Worm (Caenorhabditis elegans): ENCODE data around the gene mec-2.

mec-2 gene

DNA sequence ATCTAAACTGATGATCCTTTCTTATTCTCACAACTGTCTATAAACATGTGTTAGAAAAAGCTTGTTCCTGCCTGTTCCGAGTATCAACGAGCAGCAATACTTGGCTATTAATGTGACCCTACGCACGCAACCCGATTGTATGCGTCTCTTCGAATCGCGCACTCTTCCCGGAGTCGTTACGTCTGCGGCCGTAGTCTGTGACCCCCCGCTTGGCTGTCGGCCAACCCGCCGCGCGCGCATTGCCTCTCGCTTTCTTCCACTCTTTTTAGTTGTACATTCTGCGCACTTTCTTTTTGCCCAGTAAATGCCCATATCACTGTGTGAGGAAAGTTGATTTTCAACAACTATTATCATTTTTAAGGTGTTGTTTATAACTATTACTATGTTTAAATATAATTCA is 24.3 kb downstream of the mec-2 start (continued):
- no peak for TF ChIP-seq elt-4 (tag; optimal IDR thresholded peaks at IDR 0.05)
- no peak for TF ChIP-seq ceh-6 (GFP tag; optimal IDR thresholded peaks at IDR 0.05)
- no peak for TF ChIP-seq ahr-1 (tag; optimal IDR thresholded peaks at IDR 0.05)
- TF ChIP-seq ceh-2 (tag; optimal IDR thresholded peaks at IDR 0.05): peak; percentile 61
- TF ChIP-seq pqm-1 (tag; optimal IDR thresholded peaks at IDR 0.05): no peak
- no peak for TF ChIP-seq lim-6 (tag; optimal IDR thresholded peaks at IDR 0.05)
- no peak for TF ChIP-seq ceh-30 (tag; optimal IDR thresholded peaks at IDR 0.05)
- TF ChIP-seq hlh-8 (tag; optimal IDR thresholded peaks at IDR 0.05): no peak
- no peak for TF ChIP-seq ceh-45 (GFP tag; IDR thresholded peaks at IDR 0.05)
- TF ChIP-seq ceh-18 (tag; optimal IDR thresholded peaks at IDR 0.05): peak; percentile 49
- peak; percentile 31 for TF ChIP-seq elt-2 (tag; optimal IDR thresholded peaks at IDR 0.05)
- TF ChIP-seq ceh-19 (GFP tag; optimal IDR thresholded peaks at IDR 0.05): peak; percentile 35
- TF ChIP-seq pax-1 (tag; optimal IDR thresholded peaks at IDR 0.05): peak; percentile 12
- TF ChIP-seq syd-9 (tag; optimal IDR thresholded peaks at IDR 0.05): peak; percentile 53
- TF ChIP-seq C38D4.7 (GFP tag; optimal IDR thresholded peaks at IDR 0.05): no peak
- peak; percentile 48 for TF ChIP-seq unc-42 (tag; optimal IDR thresholded peaks at IDR 0.05)
- no peak for TF ChIP-seq ttx-3 (tag; optimal IDR thresholded peaks at IDR 0.05)
- peak; percentile 40 for TF ChIP-seq hlh-6 (tag; optimal IDR thresholded peaks at IDR 0.05)
- TF ChIP-seq pha-2 (tag; optimal IDR thresholded peaks at IDR 0.05): peak; percentile 28
- no peak for TF ChIP-seq ceh-9 (tag; optimal IDR thresholded peaks at IDR 0.05)

DNA sequence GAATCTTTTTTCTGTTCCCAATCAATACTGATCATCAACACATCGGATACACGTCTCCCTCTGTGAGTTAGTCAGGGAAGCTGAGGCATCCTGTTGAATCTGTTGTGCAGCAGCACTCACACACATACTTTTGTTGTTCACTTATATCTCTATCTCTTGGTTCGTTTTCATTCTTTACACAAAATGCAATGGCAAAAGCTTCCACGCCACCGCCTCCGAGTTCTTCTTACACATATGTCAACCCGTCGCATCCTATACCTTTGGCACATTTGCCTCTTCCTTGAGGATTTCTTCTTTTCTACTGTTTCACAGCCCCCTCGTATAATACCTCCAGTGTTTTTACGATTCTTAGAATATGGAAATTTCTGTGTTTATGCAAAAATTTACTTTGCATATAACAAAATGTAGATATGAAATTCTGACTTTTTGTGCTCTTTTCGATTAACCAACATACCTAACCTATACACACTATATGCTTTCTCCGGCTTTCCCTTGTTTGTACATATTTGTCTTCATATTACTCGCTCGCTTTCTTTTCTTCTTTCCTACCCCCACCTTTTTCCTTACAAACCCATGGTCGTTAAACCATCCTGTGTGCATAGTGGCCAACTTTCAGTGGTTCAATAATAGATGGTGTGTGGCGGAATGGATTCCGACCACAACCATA is 25.1 kb downstream of the mec-2 start, which contains the start of gene unc-97:
TSS of gene unc-97 (plus strand) at position 617 of the 667 bp plus-strand sequence.
- peak; percentile 36 for TF ChIP-seq unc-55 (GFP tag; optimal IDR thresholded peaks at IDR 0.05)
- TF ChIP-seq ceh-9 (tag; optimal IDR thresholded peaks at IDR 0.05): no peak
- TF ChIP-seq lin-11 (tag; optimal IDR thresholded peaks at IDR 0.05): no peak
- TF ChIP-seq ceh-34 (tag; optimal IDR thresholded peaks at IDR 0.05): no peak
- no peak for TF ChIP-seq unc-86 (tag; optimal IDR thresholded peaks at IDR 0.05)
- no peak for TF ChIP-seq eyg-1 (tag; optimal IDR thresholded peaks at IDR 0.05)
- TF ChIP-seq hlh-6 (tag; optimal IDR thresholded peaks at IDR 0.05): no peak
- TF ChIP-seq ceh-31 (tag; optimal IDR thresholded peaks at IDR 0.05): no peak
- TF ChIP-seq npax-4 (tag; optimal IDR thresholded peaks at IDR 0.05): no peak
- no peak for TF ChIP-seq tbx-2 (tag; optimal IDR thresholded peaks at IDR 0.05)
- no peak for TF ChIP-seq unc-42 (tag; optimal IDR thresholded peaks at IDR 0.05)
- TF ChIP-seq ceh-18 (tag; optimal IDR thresholded peaks at IDR 0.05): peak; percentile 40
- TF ChIP-seq rnt-1 (tag; optimal IDR thresholded peaks at IDR 0.05): peak; percentile 33
- TF ChIP-seq fax-1 (tag; optimal IDR thresholded peaks at IDR 0.05): no peak

DNA sequence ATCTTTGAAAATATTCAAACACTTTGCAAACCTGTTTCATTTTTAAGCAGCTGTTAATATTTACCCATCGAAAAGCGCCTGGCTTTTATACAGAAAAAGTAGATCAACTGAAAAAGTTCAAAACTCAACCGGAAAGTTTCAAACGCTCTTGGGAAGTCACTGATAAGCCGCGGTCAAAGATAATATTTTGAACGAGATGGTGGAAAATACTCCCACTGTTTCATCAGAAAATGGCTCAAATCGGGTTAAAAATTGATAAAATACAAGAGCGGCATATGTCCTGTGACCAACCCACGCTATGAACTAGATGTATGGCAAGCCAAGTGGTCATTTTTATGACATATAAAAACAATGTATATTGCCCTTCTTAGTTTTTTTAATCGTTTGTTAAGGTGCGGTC is 31.7 kb downstream of the mec-2 start, which contains the start of gene sulp-2:
TSS of gene sulp-2 (minus strand) at position 107 of the 400 bp plus-strand sequence.
- TF ChIP-seq zip-5 (tag; optimal IDR thresholded peaks at IDR 0.05) (no peak), syd-9 (tag; optimal IDR thresholded peaks at IDR 0.05) (no peak), ztf-16 (tag; optimal IDR thresholded peaks at IDR 0.05) (no peak), pqm-1 (tag; optimal IDR thresholded peaks at IDR 0.05) (no peak), fkh-10 (GFP tag; optimal IDR thresholded peaks at IDR 0.05) (no peak), nhr-11 (tag; optimal IDR thresholded peaks at IDR 0.05) (no peak), K02D7.2 (tag; optimal IDR thresholded peaks at IDR 0.05) (no peak), tbx-2 (tag; optimal IDR thresholded peaks at IDR 0.05) (no peak), ahr-1 (tag; optimal IDR thresholded peaks at IDR 0.05) (no peak), ceh-45 (GFP tag; IDR thresholded peaks at IDR 0.05) (no peak), ceh-6 (GFP tag; optimal IDR thresholded peaks at IDR 0.05) (no peak), ceh-18 (tag; optimal IDR thresholded peaks at IDR 0.05) (no peak), nfya-1 (tag; optimal IDR thresholded peaks at IDR 0.05) (no peak)

DNA sequence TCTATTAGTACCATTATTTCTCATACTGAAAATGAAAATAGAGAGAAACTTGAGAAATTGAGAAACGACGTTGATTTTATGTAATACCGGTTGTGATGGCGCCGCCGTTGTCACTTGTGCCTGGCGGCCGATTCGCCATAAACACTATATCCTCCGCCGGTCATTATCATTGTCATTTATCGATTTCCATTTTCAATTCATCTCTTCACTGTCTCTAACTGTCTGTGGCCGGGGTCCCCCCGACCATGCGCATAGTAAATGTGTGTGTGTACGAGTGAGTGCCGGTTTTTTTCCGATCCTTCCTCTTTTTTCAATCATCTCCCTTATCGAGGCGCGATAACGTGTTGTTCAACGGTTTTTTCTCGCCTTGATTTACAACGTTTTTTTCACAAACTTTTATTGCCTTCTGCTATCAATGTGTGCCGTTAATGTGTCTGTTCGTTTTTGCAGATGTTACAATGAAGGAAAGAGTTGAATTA is 35.8 kb downstream of the mec-2 start, which contains the start of gene F14D12.1:
TSS of gene F14D12.1 (plus strand) at position 429 of the 479 bp plus-strand sequence.
- no peak for TF ChIP-seq zip-5 (tag; optimal IDR thresholded peaks at IDR 0.05)
- no peak for TF ChIP-seq ceh-34 (tag; optimal IDR thresholded peaks at IDR 0.05)
- no peak for TF ChIP-seq ceh-30 (tag; optimal IDR thresholded peaks at IDR 0.05)
- no peak for TF ChIP-seq nfya-1 (tag; optimal IDR thresholded peaks at IDR 0.05)
- TF ChIP-seq K02D7.2 (tag; optimal IDR thresholded peaks at IDR 0.05): no peak
- TF ChIP-seq T23F11.4 (GFP tag; optimal IDR thresholded peaks at IDR 0.05): no peak
- no peak for TF ChIP-seq nhr-11 (tag; optimal IDR thresholded peaks at IDR 0.05)
- TF ChIP-seq hlh-6 (tag; optimal IDR thresholded peaks at IDR 0.05): no peak
- no peak for TF ChIP-seq che-1 (tag; optimal IDR thresholded peaks at IDR 0.05)
- TF ChIP-seq fkh-6 (tag; optimal IDR thresholded peaks at IDR 0.05): no peak
- TF ChIP-seq unc-86 (tag; optimal IDR thresholded peaks at IDR 0.05): no peak
- no peak for TF ChIP-seq fax-1 (tag; optimal IDR thresholded peaks at IDR 0.05)
- no peak for TF ChIP-seq npax-4 (tag; optimal IDR thresholded peaks at IDR 0.05)
- no peak for TF ChIP-seq sox-2 (GFP tag; IDR thresholded peaks at IDR 0.05)
- TF ChIP-seq Y22D7AL.16 (tag; optimal IDR thresholded peaks at IDR 0.05): no peak
- no peak for TF ChIP-seq C38D4.7 (GFP tag; optimal IDR thresholded peaks at IDR 0.05)
- no peak for TF ChIP-seq hlh-8 (tag; optimal IDR thresholded peaks at IDR 0.05)
- TF ChIP-seq hlh-15 (tag; optimal IDR thresholded peaks at IDR 0.05): no peak
- no peak for TF ChIP-seq pha-4 (tag; optimal IDR thresholded peaks at IDR 0.05)
- no peak for TF ChIP-seq hlh-30 (tag; optimal IDR thresholded peaks at IDR 0.05; ENCODE audit: insufficient read depth)
